Fruit fly (Drosophila melanogaster): ENCODE data around the gene Jon25Bii.

Gene Jon25Bii

DNA sequence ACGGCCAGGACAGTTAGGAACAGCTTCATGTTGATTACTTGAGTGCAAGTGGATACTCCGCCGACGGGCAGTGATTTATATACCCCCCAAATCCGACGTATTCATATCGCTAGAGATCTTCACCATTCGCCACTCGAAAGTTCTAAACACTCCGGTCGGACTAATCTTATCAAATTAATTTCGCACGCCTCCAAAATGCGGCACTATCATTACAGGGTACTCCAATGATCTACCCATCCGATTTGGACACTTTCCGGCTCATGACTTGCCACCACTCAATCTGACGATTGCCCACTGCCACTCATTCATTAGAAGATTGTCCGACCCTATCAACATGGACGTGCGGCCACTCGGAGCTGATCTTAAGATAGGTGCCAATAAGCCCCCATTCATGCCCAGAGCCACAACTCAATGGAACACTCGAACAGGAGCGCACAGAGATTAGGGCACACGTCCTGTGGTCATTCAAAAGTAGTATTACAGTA lies at the start of gene Jon25Bii (continued):
- no peak for TF ChIP-seq CG11723 (GFP tag; optimal IDR thresholded peaks at IDR 0.05)
- no peak for TF ChIP-seq CG10267 (tag; optimal IDR thresholded peaks at IDR 0.05)
- TF ChIP-seq CG17186 (GFP tag; optimal IDR thresholded peaks at IDR 0.05) = no peak
- no peak for TF ChIP-seq nerfin-1 (tag; optimal IDR thresholded peaks at IDR 0.05)
- TF ChIP-seq CG10543 (GFP tag; optimal IDR thresholded peaks at IDR 0.05) = no peak
- no peak for TF ChIP-seq E2f1 (GFP tag; IDR thresholded peaks at IDR 0.05)
- no peak for TF ChIP-seq hbn (GFP tag; IDR thresholded peaks at IDR 0.05; ENCODE audit: partially characterized antibody)
- no peak for TF ChIP-seq CG13894 (tag; optimal IDR thresholded peaks at IDR 0.05)
- no peak for TF ChIP-seq phol (tag; optimal IDR thresholded peaks at IDR 0.05)
- TF ChIP-seq vnd (GFP tag; IDR thresholded peaks at IDR 0.05; ENCODE audit: partially characterized antibody) = peak; percentile 36; the same call in 1 of the 3 replicates
- no peak for TF ChIP-seq BtbVII (GFP tag; optimal IDR thresholded peaks at IDR 0.05)
- no peak for TF ChIP-seq Bdp1 (GFP tag; optimal IDR thresholded peaks at IDR 0.05)
- no peak for TF ChIP-seq jumu (GFP tag; optimal IDR thresholded peaks at IDR 0.05)
- no peak for TF ChIP-seq CG18476 (GFP tag; optimal IDR thresholded peaks at IDR 0.05)
- TF ChIP-seq CG1529 (GFP tag; optimal IDR thresholded peaks at IDR 0.05) = no peak
- TF ChIP-seq D19B (GFP tag; optimal IDR thresholded peaks at IDR 0.05) = peak; percentile 41
- TF ChIP-seq grau (tag; optimal IDR thresholded peaks at IDR 0.05) = no peak
- TF ChIP-seq CG15269 (tag; optimal IDR thresholded peaks at IDR 0.05) = no peak
- TF ChIP-seq E2f2 (GFP tag; IDR thresholded peaks at IDR 0.05) = no peak
- TF ChIP-seq Kr (GFP tag; optimal IDR thresholded peaks at IDR 0.05) = no peak
- TF ChIP-seq chinmo (GFP tag; IDR thresholded peaks at IDR 0.05; ENCODE audit: partially characterized antibody) = no peak
- TF ChIP-seq cwo (GFP tag; optimal IDR thresholded peaks at IDR 0.05) = peak; percentile 9
- TF ChIP-seq CG18764 (GFP tag; optimal IDR thresholded peaks at IDR 0.05) = no peak
- no peak for TF ChIP-seq CG9932 (GFP tag; IDR thresholded peaks at IDR 0.05)
- no peak for TF ChIP-seq Side (GFP tag; optimal IDR thresholded peaks at IDR 0.05)
- no peak for TF ChIP-seq CG6272 (GFP tag; IDR thresholded peaks at IDR 0.05)
- TF ChIP-seq CG6175 (GFP tag; IDR thresholded peaks at IDR 0.05) = peak; percentile 8; the same call in 1 of the 3 replicates
- no peak for TF ChIP-seq crol (GFP tag; IDR thresholded peaks at IDR 0.05)
- no peak for TF ChIP-seq CG1602 (GFP tag; optimal IDR thresholded peaks at IDR 0.05)
- TF ChIP-seq br (optimal IDR thresholded peaks at IDR 0.05) = no peak
- no peak for TF ChIP-seq corto (GFP tag; optimal IDR thresholded peaks at IDR 0.05)
- TF ChIP-seq croc (GFP tag; conservative IDR thresholded peaks at IDR 0.05) = no peak
- no peak for TF ChIP-seq PHDP (tag; optimal IDR thresholded peaks at IDR 0.05)

- TF ChIP-seq slbo (GFP tag; IDR thresholded peaks at IDR 0.05) = 0 out of 2 replicates have a peak, but pooled peaks have one; percentile 5
- no peak for TF ChIP-seq CG18599 (GFP tag; optimal IDR thresholded peaks at IDR 0.05)
- peak; percentile 92 for TF ChIP-seq CG6654 (GFP tag; optimal IDR thresholded peaks at IDR 0.05)
- peak; percentile 40 for TF ChIP-seq Med (GFP tag)
- TF ChIP-seq wdn (GFP tag; IDR thresholded peaks at IDR 0.05) = 0 out of 2 replicates have a peak, but pooled peaks have one; percentile 17
- peak; percentile 41; the same call in 1 of the 2 replicates for TF ChIP-seq toy (GFP tag; IDR thresholded peaks at IDR 0.05)
- no peak for TF ChIP-seq nerfin-2 (GFP tag; IDR thresholded peaks at IDR 0.05; ENCODE audit: partially characterized antibody)
- TF ChIP-seq cad (GFP tag; optimal IDR thresholded peaks at IDR 0.05) = peak; percentile 33
Measured at dm6 chr2L:5002031-5002430, 49.1 kb upstream of the Jon25Bii start.

Measured in whole organism, embryonic.